Worm (Caenorhabditis elegans): ENCODE data around the gene C53A5.13.

Gene C53A5.13

DNA sequence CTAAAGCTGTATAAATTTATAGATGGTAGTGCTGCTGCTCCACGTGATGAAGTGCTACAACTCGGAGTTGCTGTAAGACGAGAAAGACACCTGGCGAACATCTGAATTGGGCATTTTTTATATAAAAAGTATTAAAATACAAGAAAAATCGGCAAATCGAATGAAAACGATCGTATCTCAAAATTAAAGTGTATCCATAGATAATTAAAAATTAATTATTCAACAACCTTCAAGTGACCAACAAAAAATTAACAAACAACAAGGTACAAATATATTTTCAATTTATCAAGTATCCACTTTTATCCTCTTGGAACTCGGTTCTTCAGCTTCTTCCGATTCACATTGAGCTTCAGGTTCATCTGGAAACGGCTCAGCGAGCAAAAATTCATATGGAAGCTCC lies 27.4 kb upstream of the C53A5.13 start, which contains the start of gene R02D5.8:
TSS of gene R02D5.8 (minus strand) at position 101 of the 400 bp plus-strand sequence.
- no peak for TF ChIP-seq hlh-8 (tag; optimal IDR thresholded peaks at IDR 0.05)
- no peak for TF ChIP-seq F13H6.1 (tag; optimal IDR thresholded peaks at IDR 0.05)
- TF ChIP-seq pha-4 (tag; optimal IDR thresholded peaks at IDR 0.05) = no peak
- no peak for TF ChIP-seq T23F11.4 (GFP tag; optimal IDR thresholded peaks at IDR 0.05)
- TF ChIP-seq unc-55 (GFP tag; optimal IDR thresholded peaks at IDR 0.05) = no peak
- no peak for TF ChIP-seq sox-4 (tag; optimal IDR thresholded peaks at IDR 0.05)
- no peak for TF ChIP-seq ceh-30 (tag; optimal IDR thresholded peaks at IDR 0.05)
- no peak for TF ChIP-seq pros-1 (tag; optimal IDR thresholded peaks at IDR 0.05)

DNA sequence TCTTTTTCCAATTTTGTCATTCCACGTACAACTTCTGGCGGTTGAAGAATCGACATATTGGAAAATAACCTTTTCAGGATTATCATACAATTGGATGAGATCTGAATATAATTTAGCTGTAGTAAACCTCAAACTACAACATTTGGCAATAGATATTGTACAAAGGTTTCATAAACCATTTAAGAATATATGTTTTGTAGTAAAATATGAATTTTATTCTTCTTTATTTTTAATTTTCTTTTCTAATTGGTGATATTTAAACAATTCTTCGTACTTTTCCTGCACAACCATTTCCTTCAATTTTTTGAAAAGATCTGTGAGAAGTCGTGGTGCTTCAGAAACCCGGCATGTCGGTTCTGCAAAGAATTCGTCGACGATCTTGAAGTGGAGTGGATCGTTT lies 25.7 kb upstream of the C53A5.13 start, which contains the start of gene C53A5.17:
TSS of gene C53A5.17 (minus strand) at position 101 of the 400 bp plus-strand sequence.
- TF ChIP-seq F13H6.1 (tag; optimal IDR thresholded peaks at IDR 0.05) (no peak), pat-9 (tag; optimal IDR thresholded peaks at IDR 0.05) (no peak), unc-86 (tag; optimal IDR thresholded peaks at IDR 0.05) (no peak), ceh-14 (tag; optimal IDR thresholded peaks at IDR 0.05) (no peak), ceh-45 (GFP tag; IDR thresholded peaks at IDR 0.05) (no peak), ztf-16 (tag; optimal IDR thresholded peaks at IDR 0.05) (no peak), zip-5 (tag; optimal IDR thresholded peaks at IDR 0.05) (no peak), mec-3 (tag; optimal IDR thresholded peaks at IDR 0.05; ENCODE audit: borderline replicate concordance) (no peak), ceh-30 (tag; optimal IDR thresholded peaks at IDR 0.05) (no peak)

DNA sequence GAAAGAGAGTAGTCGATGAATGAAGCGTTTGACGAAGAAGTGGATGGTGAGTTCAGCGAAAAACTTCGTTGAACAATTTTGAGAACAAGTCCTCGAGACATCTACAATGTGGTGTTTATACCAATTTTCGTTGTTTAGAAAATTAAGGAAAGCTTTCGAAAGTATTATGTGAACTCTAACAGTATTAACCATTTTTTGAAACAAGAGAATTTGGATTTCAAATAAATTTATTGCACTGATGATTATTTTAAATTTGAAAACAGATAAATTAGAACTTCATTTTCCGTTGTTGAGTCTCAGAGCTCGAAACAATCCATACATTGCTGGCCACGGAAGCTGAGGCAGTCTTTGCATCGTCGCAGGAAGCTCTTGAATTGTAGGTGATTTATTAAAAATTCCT lies 24.2 kb upstream of the C53A5.13 start, which contains the start of gene C53A5.16:
TSS of gene C53A5.16 (minus strand) at position 101 of the 400 bp plus-strand sequence.
- TF ChIP-seq tbx-2 (tag; optimal IDR thresholded peaks at IDR 0.05) = no peak
- TF ChIP-seq hlh-15 (tag; optimal IDR thresholded peaks at IDR 0.05) = no peak
- TF ChIP-seq pqm-1 (tag; optimal IDR thresholded peaks at IDR 0.05) = no peak
- no peak for TF ChIP-seq npax-4 (tag; optimal IDR thresholded peaks at IDR 0.05)
- TF ChIP-seq ref-2 (tag; optimal IDR thresholded peaks at IDR 0.05) = no peak
- TF ChIP-seq nhr-232 (tag; optimal IDR thresholded peaks at IDR 0.05) = no peak

DNA sequence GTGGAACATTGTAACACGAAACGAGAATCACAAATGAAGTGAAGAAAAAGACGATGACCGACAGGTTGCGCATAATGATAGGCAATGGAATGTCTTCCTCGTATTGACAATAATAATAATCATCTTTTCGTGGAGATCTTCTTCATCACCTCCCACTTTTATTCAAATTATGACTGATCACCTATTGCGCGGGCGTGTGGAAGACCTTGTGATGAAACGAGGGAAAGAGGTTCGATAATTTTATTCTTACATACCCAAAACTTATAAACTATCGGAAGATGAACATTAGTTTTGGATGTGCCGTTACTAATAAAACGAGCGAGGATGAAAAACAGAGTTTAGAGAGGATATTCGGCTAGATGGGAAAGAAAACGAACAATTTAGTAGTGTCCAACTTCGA lies 23.6 kb upstream of the C53A5.13 start, which contains the start of gene C53A5.2:
TSS of gene C53A5.2 (minus strand) at position 101 of the 400 bp plus-strand sequence.
- no peak for TF ChIP-seq sox-4 (tag; optimal IDR thresholded peaks at IDR 0.05)

- TF ChIP-seq hlh-13 (GFP tag; optimal IDR thresholded peaks at IDR 0.05) = no peak
- TF ChIP-seq pqm-1 (tag; optimal IDR thresholded peaks at IDR 0.05) = no peak
- peak; percentile 53 for TF ChIP-seq ttx-3 (tag; optimal IDR thresholded peaks at IDR 0.05)
- no peak for TF ChIP-seq nhr-11 (tag; optimal IDR thresholded peaks at IDR 0.05)
- TF ChIP-seq unc-55 (GFP tag; optimal IDR thresholded peaks at IDR 0.05) = no peak
- TF ChIP-seq ets-4 (tag; optimal IDR thresholded peaks at IDR 0.05) = no peak
- no peak for TF ChIP-seq elt-4 (tag; optimal IDR thresholded peaks at IDR 0.05)
- TF ChIP-seq eyg-1 (tag; optimal IDR thresholded peaks at IDR 0.05) = peak; percentile 3
- TF ChIP-seq fkh-6 (tag; optimal IDR thresholded peaks at IDR 0.05) = peak; percentile 10
- TF ChIP-seq nfya-1 (tag; optimal IDR thresholded peaks at IDR 0.05) = peak; percentile 29
- TF ChIP-seq ceh-9 (tag; optimal IDR thresholded peaks at IDR 0.05) = no peak
- TF ChIP-seq K09A11.1 (tag; optimal IDR thresholded peaks at IDR 0.05; ENCODE audit: insufficient read depth) = peak; percentile 69
- TF ChIP-seq ceh-48 (tag; optimal IDR thresholded peaks at IDR 0.05) = no peak
- TF ChIP-seq che-1 (tag; optimal IDR thresholded peaks at IDR 0.05) = peak; percentile 37
- no peak for TF ChIP-seq Y22D7AL.16 (tag; optimal IDR thresholded peaks at IDR 0.05)
- peak; percentile 8 for TF ChIP-seq ceh-14 (tag; optimal IDR thresholded peaks at IDR 0.05)
- no peak for TF ChIP-seq F13H6.1 (tag; optimal IDR thresholded peaks at IDR 0.05)
- TF ChIP-seq dve-1 (tag; optimal IDR thresholded peaks at IDR 0.05) = no peak
- no peak for TF ChIP-seq ahr-1 (tag; optimal IDR thresholded peaks at IDR 0.05)
- peak; percentile 33 for TF ChIP-seq unc-86 (tag; optimal IDR thresholded peaks at IDR 0.05)
- no peak for TF ChIP-seq C08G9.2 (tag; optimal IDR thresholded peaks at IDR 0.05)
- no peak for TF ChIP-seq K02D7.2 (tag; optimal IDR thresholded peaks at IDR 0.05)
- TF ChIP-seq ref-2 (tag; optimal IDR thresholded peaks at IDR 0.05) = no peak
- no peak for TF ChIP-seq ceh-45 (GFP tag; IDR thresholded peaks at IDR 0.05)
- TF ChIP-seq ceh-31 (tag; optimal IDR thresholded peaks at IDR 0.05) = peak; percentile 44
- no peak for TF ChIP-seq mec-3 (tag; optimal IDR thresholded peaks at IDR 0.05; ENCODE audit: borderline replicate concordance)
- TF ChIP-seq lim-6 (tag; optimal IDR thresholded peaks at IDR 0.05) = no peak
- no peak for TF ChIP-seq ceh-18 (tag; optimal IDR thresholded peaks at IDR 0.05)
- TF ChIP-seq T23F11.4 (GFP tag; optimal IDR thresholded peaks at IDR 0.05) = peak; percentile 15
- TF ChIP-seq hlh-8 (tag; optimal IDR thresholded peaks at IDR 0.05) = no peak
- TF ChIP-seq syd-9 (tag; optimal IDR thresholded peaks at IDR 0.05) = no peak
Measured at ce11 chrV:14523788-14524582, 22.7 kb upstream of the C53A5.13 start, which contains the start of gene ril-1. Gene ril-1, minus strand, starts transcription at chrV:14524129.
